Worm (Caenorhabditis elegans) whole organism, L4 larva: ENCODE data around the gene M163.22.

ENCODE experiments used
- D1046.2 ChIP-seq: fragments of 200-800 bp; sonication (Bioruptor generic); IDR thresholded peaks from 2 replicates; pipeline ENCODE4 v1.3.6; 2022; ENCODE audit warnings: missing genetic modification characterization, missing compliant biosample characterization
- F26F4.8 ChIP-seq: fragments of 200-800 bp; sonication (Bioruptor generic); conservative IDR thresholded peaks from 2 replicates; pipeline ENCODE4 v1.3.6; 2022; ENCODE audit warnings: missing genetic modification characterization, missing compliant biosample characterization
- F49E8.2 ChIP-seq: sonication (generic microtip); optimal IDR thresholded peaks from 2 replicates; lab custom pipeline; 2016; ENCODE audit warnings: missing compliant biosample characterization, mild to moderate bottlenecking, missing genetic modification characterization, borderline replicate concordance
- T20F7.1 ChIP-seq: fragments of 200-800 bp; sonication (Bioruptor generic); optimal IDR thresholded peaks from 2 replicates; lab custom pipeline; 2018; ENCODE audit warnings: mild to moderate bottlenecking, missing genetic modification characterization, missing compliant biosample characterization
- Y5F2A.4 ChIP-seq: fragments of 200-800 bp; sonication (Bioruptor generic); optimal IDR thresholded peaks from 2 replicates; lab custom pipeline; 2018; ENCODE audit warnings: mild to moderate bottlenecking, missing genetic modification characterization, missing compliant biosample characterization
- ama-1 ChIP-seq: fragments of 150-350 bp; optimal IDR thresholded peaks from 2 replicates; lab custom pipeline; 2014; ENCODE audit warnings: inconsistent platforms, mixed read lengths
- attf-4 ChIP-seq: sonication (generic microtip); optimal IDR thresholded peaks from 3 replicates; lab custom pipeline; 2017; ENCODE audit warnings: missing biosample characterization, missing genetic modification characterization
- ceh-20 ChIP-seq: fragments of 200-800 bp; sonication (Bioruptor generic); IDR thresholded peaks from 2 replicates; pipeline ENCODE4 v1.3.6; 2022; ENCODE audit warnings: missing genetic modification reagents, missing genetic modification characterization, missing compliant biosample characterization
- ceh-28 ChIP-seq: fragments of 150-350 bp; optimal IDR thresholded peaks from 2 replicates; lab custom pipeline; 2014; ENCODE audit warnings: missing biosample characterization, missing genetic modification reagents, missing genetic modification characterization
- ceh-44 ChIP-seq: fragments of 200-800 bp; sonication (Bioruptor generic); IDR thresholded peaks from 2 replicates; pipeline ENCODE4 v1.3.6; 2022; ENCODE audit warnings: missing genetic modification reagents, missing genetic modification characterization, missing compliant biosample characterization
- ceh-62 ChIP-seq: sonication (generic microtip); optimal IDR thresholded peaks from 2 replicates; lab custom pipeline; 2017; ENCODE audit warnings: missing biosample characterization, missing genetic modification characterization
- cey-2 ChIP-seq: sonication (generic microtip); optimal IDR thresholded peaks from 3 replicates; lab custom pipeline; 2017; ENCODE audit warnings: missing genetic modification characterization, mild to moderate bottlenecking, missing compliant biosample characterization, antibody characterized with exemption, borderline replicate concordance; ENCODE audit not compliant: insufficient read depth
- dmd-6 ChIP-seq: fragments of 200-800 bp; sonication (Bioruptor generic); IDR thresholded peaks from 2 replicates; pipeline ENCODE4 v1.3.6; 2022; ENCODE audit warnings: missing genetic modification reagents, missing genetic modification characterization, missing compliant biosample characterization
- egl-27 ChIP-seq: sonication (generic microtip); optimal IDR thresholded peaks from 3 replicates; lab custom pipeline; 2017; ENCODE audit warnings: missing biosample characterization, missing genetic modification reagents, missing genetic modification characterization
- gei-8 ChIP-seq: fragments of 200-800 bp; sonication (Bioruptor generic); optimal IDR thresholded peaks from 2 replicates; lab custom pipeline; 2018; ENCODE audit warnings: mild to moderate bottlenecking, missing genetic modification characterization, missing compliant biosample characterization
- hmg-1.1 ChIP-seq: fragments of 200-800 bp; sonication (Bioruptor generic); IDR thresholded peaks from 2 replicates; pipeline ENCODE4 v1.3.6; 2022; ENCODE audit warnings: missing genetic modification reagents, missing genetic modification characterization, missing compliant biosample characterization
- lin-39 ChIP-seq: fragments of 150-350 bp; optimal IDR thresholded peaks from 2 replicates; lab custom pipeline; 2014; ENCODE audit warnings: missing biosample characterization, missing genetic modification reagents, missing genetic modification characterization
- mes-2 ChIP-seq: sonication (generic microtip); optimal IDR thresholded peaks from 2 replicates; lab custom pipeline; 2016; ENCODE audit warnings: missing genotype, mild to moderate bottlenecking, missing genetic modification characterization, missing compliant biosample characterization; ENCODE audit not compliant: poor library complexity, severe bottlenecking
- mxl-2 ChIP-seq: fragments of 200-800 bp; sonication (Bioruptor generic); conservative IDR thresholded peaks from 2 replicates; pipeline ENCODE4 v1.3.6; 2022; ENCODE audit warnings: missing genetic modification reagents, missing genetic modification characterization, missing compliant biosample characterization
- mxl-3 ChIP-seq: fragments of 200-800 bp; sonication (Bioruptor generic); optimal IDR thresholded peaks from 2 replicates; lab custom pipeline; 2018; ENCODE audit warnings: mild to moderate bottlenecking, missing genetic modification characterization, missing compliant biosample characterization
- nhr-102 ChIP-seq: sonication (generic microtip); optimal IDR thresholded peaks from 2 replicates; lab custom pipeline; 2016; ENCODE audit warnings: mild to moderate bottlenecking, missing genetic modification characterization, moderate library complexity, missing compliant biosample characterization
- nhr-11 ChIP-seq: fragments of 150-350 bp; optimal IDR thresholded peaks from 2 replicates; lab custom pipeline; 2014; ENCODE audit warnings: missing biosample characterization, missing genetic modification characterization
- nhr-25 ChIP-seq: sonication (generic microtip); optimal IDR thresholded peaks from 2 replicates; lab custom pipeline; 2017; ENCODE audit warnings: missing genetic modification characterization, mild to moderate bottlenecking, missing compliant biosample characterization, antibody characterized with exemption, moderate library complexity, borderline replicate concordance; ENCODE audit not compliant: insufficient read depth
- nhr-41 ChIP-seq: fragments of 200-800 bp; sonication (Bioruptor generic); IDR thresholded peaks from 2 replicates; pipeline ENCODE4 v1.3.6; 2022; ENCODE audit warnings: missing genetic modification reagents, missing genetic modification characterization, missing compliant biosample characterization
- nhr-6 ChIP-seq: fragments of 150-350 bp; optimal IDR thresholded peaks from 2 replicates; lab custom pipeline; 2014; ENCODE audit warnings: missing biosample characterization, missing genetic modification characterization
- nhr-77 ChIP-seq: fragments of 150-350 bp; optimal IDR thresholded peaks from 2 replicates; lab custom pipeline; 2014; ENCODE audit warnings: missing biosample characterization, missing genetic modification characterization
- snpc-1.2 ChIP-seq: fragments of 200-800 bp; sonication (Bioruptor generic); IDR thresholded peaks from 2 replicates; pipeline ENCODE4 v1.3.6; 2022; ENCODE audit warnings: missing genetic modification reagents, missing genetic modification characterization, missing compliant biosample characterization
- tra-1 ChIP-seq: fragments of 200-800 bp; sonication (Bioruptor generic); IDR thresholded peaks from 2 replicates; pipeline ENCODE4 v1.3.6; 2022; ENCODE audit warnings: missing genetic modification reagents, missing genetic modification characterization, missing compliant biosample characterization
- unc-62 ChIP-seq, 3 experiments: fragments of 150-350 bp in 1 of 3; sonication (generic microtip); optimal IDR thresholded peaks in 2 of 3; peaks in 1 of 3; 1 replicate in 1 of 3; 2 replicates in 2 of 3; lab custom pipeline; 2014 to 2017; ENCODE audit warnings: missing biosample characterization in 3 of 3, missing genetic modification characterization in 3 of 3, missing genetic modification reagents in 3 of 3, missing genotype in 1 of 3
- zfp-2 ChIP-seq: sonication (generic microtip); optimal IDR thresholded peaks from 2 replicates; lab custom pipeline; 2016; ENCODE audit warnings: mild to moderate bottlenecking, missing genetic modification characterization, missing compliant biosample characterization

M163.22 gene

DNA sequence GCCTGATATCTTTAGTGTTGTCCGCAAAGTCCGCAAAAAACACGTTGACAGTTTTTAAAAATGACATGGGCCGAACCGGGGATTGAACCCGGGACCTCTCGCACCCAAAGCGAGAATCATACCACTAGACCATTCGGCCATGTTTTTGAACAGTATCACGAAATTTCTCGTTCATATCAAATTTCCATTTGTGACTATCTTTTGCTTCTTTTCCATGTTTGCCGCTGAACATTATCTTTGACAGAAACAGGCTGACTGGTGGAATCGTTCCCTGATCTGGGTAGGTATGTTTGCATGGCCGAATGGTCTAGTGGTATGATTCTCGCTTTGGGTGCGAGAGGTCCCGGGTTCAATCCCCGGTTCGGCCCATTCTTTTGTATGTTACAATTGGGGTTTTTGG is 27.9 kb upstream of the M163.22 start (continued):
- TF ChIP-seq ceh-20 (GFP tag; lab: Robert Waterston, UW): peak; percentile 18; the same call in 1 of the 2 replicates
- peak; percentile 43 for TF ChIP-seq zfp-2
- peak; percentile 60 for TF ChIP-seq snpc-1.2 (GFP tag; lab: Robert Waterston, UW)
- peak; percentile 45 for TF ChIP-seq gei-8 (GFP tag; lab: Kevin White, UChicago)
- peak; percentile 43 for TF ChIP-seq dmd-6 (GFP tag; lab: Robert Waterston, UW)
- TF ChIP-seq F26F4.8 (GFP tag; lab: Robert Waterston, UW): 0 out of 2 replicates have a peak, but pooled peaks have one; percentile 57
- peak; percentile 71 for TF ChIP-seq nhr-102 (tag; lab: Kevin White, UChicago)
- peak; percentile 21; the same call in 1 of the 2 replicates for TF ChIP-seq tra-1 (GFP tag; lab: Robert Waterston, UW)
- peak; percentile 75; the same call in 1 of the 2 replicates for TF ChIP-seq D1046.2
- TF ChIP-seq hmg-1.1 (GFP tag; lab: Robert Waterston, UW): peak; percentile 65
- peak; percentile 9 for TF ChIP-seq T20F7.1 (GFP tag; lab: Kevin White, UChicago)
- peak; percentile 2 for TF ChIP-seq nhr-25 (tag; lab: Kevin White, UChicago)

DNA sequence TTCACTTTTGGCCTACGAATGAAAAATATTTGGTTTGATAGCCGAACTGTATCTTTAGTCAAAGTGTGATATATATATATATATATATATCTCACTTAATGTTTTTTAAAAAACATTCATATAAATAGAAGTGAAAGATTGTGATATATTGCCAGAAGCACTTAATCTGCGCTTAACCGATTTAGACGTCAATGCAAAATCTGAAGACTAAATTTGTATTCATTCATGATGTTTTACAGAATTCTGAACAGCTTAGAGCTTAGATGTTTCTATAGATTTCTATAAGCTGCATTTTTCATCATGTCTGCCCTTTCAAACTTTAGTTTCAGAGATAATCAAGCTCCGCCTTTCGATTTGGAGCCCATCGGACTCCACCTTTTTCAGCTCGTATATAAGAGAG is 23.4 kb upstream of the M163.22 start, which contains the start of gene F23D12.3:
F23D12.3 (plus strand) TSS at position 301 of the 400 bp plus-strand sequence.
- TF ChIP-seq tra-1 (GFP tag; lab: Robert Waterston, UW) (no peak), mxl-2 (GFP tag; lab: Robert Waterston, UW) (no peak), ama-1 (lab: Kevin White, UChicago) (no peak), nhr-11 (no peak), F26F4.8 (GFP tag; lab: Robert Waterston, UW) (no peak)

DNA sequence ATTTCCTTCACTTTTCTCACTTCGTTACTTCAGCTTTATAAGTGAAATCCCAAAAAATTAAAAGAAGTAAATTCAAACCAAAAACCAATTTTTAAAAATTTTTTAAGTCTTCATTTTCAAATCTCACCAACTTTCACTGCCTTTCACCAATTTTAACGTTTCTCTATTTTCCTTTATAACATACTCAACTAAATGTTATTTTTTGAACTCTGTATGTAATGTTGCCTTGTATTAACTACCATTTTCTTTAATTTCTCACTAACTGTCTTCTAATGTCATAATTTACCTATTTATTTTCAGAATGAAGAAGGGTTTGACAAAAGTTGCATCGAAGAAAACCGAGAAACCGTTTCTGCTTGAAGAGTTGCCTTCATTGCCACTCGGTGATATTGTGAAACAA is 21.0 kb upstream of the M163.22 start, which contains the start of gene F23D12.4:
F23D12.4 (plus strand) TSS at position 301 of the 400 bp plus-strand sequence.
- TF ChIP-seq mxl-2 (GFP tag; lab: Robert Waterston, UW): no peak
- no peak for TF ChIP-seq dmd-6 (GFP tag; lab: Robert Waterston, UW)
- no peak for TF ChIP-seq nhr-77 (tag; lab: Kevin White, UChicago)
- no peak for TF ChIP-seq ceh-28

DNA sequence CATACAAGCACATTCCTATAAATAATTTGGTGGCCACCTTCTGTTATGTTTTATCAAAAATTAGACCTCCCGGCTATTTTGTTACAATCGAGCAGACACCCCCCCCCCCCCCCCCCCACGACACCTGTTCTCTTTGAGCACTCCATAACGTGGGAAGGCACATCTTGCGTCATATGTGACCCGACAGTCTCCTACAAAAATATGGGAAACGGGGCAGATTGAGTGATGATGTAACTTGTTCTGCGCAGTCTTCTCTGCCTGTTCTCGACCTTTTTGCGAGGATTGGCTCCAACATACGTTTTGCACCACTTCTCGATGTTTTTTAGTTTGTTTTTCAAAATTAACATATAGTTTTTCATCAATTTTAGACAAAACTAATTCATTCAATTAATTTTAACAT is 18.2 kb upstream of the M163.22 start:
- no peak for TF ChIP-seq Y5F2A.4 (GFP tag; lab: Kevin White, UChicago)
- no peak for TF ChIP-seq nhr-41 (GFP tag; lab: Robert Waterston, UW)
- TF ChIP-seq ceh-44 (GFP tag; lab: Robert Waterston, UW): no peak
- no peak for TF ChIP-seq mes-2 (tag; lab: Kevin White, UChicago)
- TF ChIP-seq attf-4 (tag; lab: Kevin White, UChicago): no peak
- TF ChIP-seq nhr-6: no peak
- no peak for TF ChIP-seq egl-27 (tag; lab: Kevin White, UChicago)
- no peak for TF ChIP-seq mxl-3 (GFP tag; lab: Kevin White, UChicago)
- no peak for TF ChIP-seq lin-39 (tag; lab: Kevin White, UChicago)
- TF ChIP-seq dmd-6 (GFP tag; lab: Robert Waterston, UW): no peak
- TF ChIP-seq ceh-62 (tag; lab: Kevin White, UChicago): no peak
- TF ChIP-seq F49E8.2 (tag; lab: Kevin White, UChicago): no peak
- TF ChIP-seq nhr-102 (tag; lab: Kevin White, UChicago): no peak
- no peak for TF ChIP-seq tra-1 (GFP tag; lab: Robert Waterston, UW)
- TF ChIP-seq, all 104 proteins: peak for 0

DNA sequence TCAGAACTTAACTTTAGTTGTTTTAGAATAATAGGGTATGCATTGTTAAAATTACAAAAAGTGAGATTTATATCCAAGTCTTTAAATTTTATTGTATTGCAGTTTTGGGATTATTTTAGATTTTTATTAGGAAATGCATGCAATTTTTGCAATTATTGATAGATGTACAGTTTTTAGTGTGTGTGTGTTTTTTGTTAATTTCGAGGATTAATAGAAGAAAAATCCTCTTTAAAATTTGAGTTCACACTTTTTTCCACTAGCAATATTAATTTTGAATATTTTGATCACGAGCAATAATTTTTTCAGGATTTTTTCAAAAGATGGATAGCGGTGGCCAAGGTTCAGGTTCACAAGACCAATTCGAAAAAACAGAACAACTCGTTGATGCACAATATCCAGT is 17.8 kb upstream of the M163.22 start, which contains the start of gene jmjd-3.2:
jmjd-3.2 (plus strand) TSS at position 301 of the 400 bp plus-strand sequence.
- TF ChIP-seq nhr-41 (GFP tag; lab: Robert Waterston, UW): no peak
- TF ChIP-seq cey-2 (tag; lab: Kevin White, UChicago): no peak
- peak in 1 of 2 experiments; percentile 32 for TF ChIP-seq unc-62 (GFP tag; optimal IDR thresholded peaks at IDR 0.05 in 1 of 2; lab: Kevin White, UChicago)
- TF ChIP-seq unc-62 (tag; optimal IDR thresholded peaks at IDR 0.05; lab: Kevin White, UChicago): no peak
